Worm (Caenorhabditis elegans) whole organism, L2 larva: ENCODE data around the gene taf-11.1.

Experiments used
- ZK546.5 ChIP-seq: sonication (generic microtip); optimal IDR thresholded peaks from 2 replicates; lab custom pipeline; 2017; ENCODE audit warnings: missing biosample characterization, missing genetic modification characterization
- ama-1 ChIP-seq: fragments of 150-350 bp; optimal IDR thresholded peaks from 2 replicates; lab custom pipeline; 2018; ENCODE audit warnings: inconsistent platforms
- blmp-1 ChIP-seq: sonication (generic microtip); optimal IDR thresholded peaks from 2 replicates; lab custom pipeline; 2017; ENCODE audit warnings: missing genetic modification characterization, mild to moderate bottlenecking, missing compliant biosample characterization, antibody characterized with exemption, moderate library complexity; ENCODE audit not compliant: insufficient read depth
- ceh-82 ChIP-seq: fragments of 150-350 bp; optimal IDR thresholded peaks from 2 replicates; lab custom pipeline; 2014; ENCODE audit warnings: missing biosample characterization, missing genetic modification characterization
- lin-11 ChIP-seq: fragments of 150-350 bp; sonication (generic microtip); optimal IDR thresholded peaks from 2 replicates; lab custom pipeline; 2014; ENCODE audit warnings: missing biosample characterization, missing genetic modification characterization, inconsistent platforms, mixed read lengths
- lin-13 ChIP-seq: fragments of 150-350 bp; optimal IDR thresholded peaks from 2 replicates; lab custom pipeline; 2014; ENCODE audit warnings: missing biosample characterization, missing genetic modification reagents, missing genetic modification characterization
- lsy-2 ChIP-seq, 2 experiments: fragments of 150-350 bp in 1 of 2; sonication (generic microtip) in 1 of 2; optimal IDR thresholded peaks; 2 replicates each; lab custom pipeline; 2014 to 2017; ENCODE audit warnings: missing biosample characterization in 2 of 2, missing genetic modification characterization in 2 of 2
- mdl-1 ChIP-seq, 2 experiments: fragments of 150-350 bp in 1 of 2; sonication (generic microtip) in 1 of 2; optimal IDR thresholded peaks; 2 replicates each; lab custom pipeline; 2017; ENCODE audit warnings: missing biosample characterization in 2 of 2, missing genetic modification characterization in 2 of 2
- nhr-237 ChIP-seq: fragments of 150-350 bp; optimal IDR thresholded peaks from 2 replicates; lab custom pipeline; 2014; ENCODE audit warnings: missing biosample characterization, missing genetic modification characterization
- sma-3 ChIP-seq: sonication (generic microtip); optimal IDR thresholded peaks from 2 replicates; lab custom pipeline; 2016; ENCODE audit warnings: missing genetic modification reagents, missing genetic modification characterization, missing compliant biosample characterization
- unc-55 ChIP-seq: fragments of 150-350 bp; sonication (generic microtip); optimal IDR thresholded peaks from 3 replicates; lab custom pipeline; 2014; ENCODE audit warnings: missing biosample characterization, missing genetic modification reagents, missing genetic modification characterization
- unc-62 ChIP-seq: fragments of 150-350 bp; optimal IDR thresholded peaks from 2 replicates; lab custom pipeline; 2014; ENCODE audit warnings: missing biosample characterization, missing genetic modification reagents, missing genetic modification characterization
- ztf-11 ChIP-seq: sonication (generic microtip); optimal IDR thresholded peaks from 2 replicates; lab custom pipeline; 2017; ENCODE audit warnings: missing biosample characterization, missing genetic modification characterization

DNA sequence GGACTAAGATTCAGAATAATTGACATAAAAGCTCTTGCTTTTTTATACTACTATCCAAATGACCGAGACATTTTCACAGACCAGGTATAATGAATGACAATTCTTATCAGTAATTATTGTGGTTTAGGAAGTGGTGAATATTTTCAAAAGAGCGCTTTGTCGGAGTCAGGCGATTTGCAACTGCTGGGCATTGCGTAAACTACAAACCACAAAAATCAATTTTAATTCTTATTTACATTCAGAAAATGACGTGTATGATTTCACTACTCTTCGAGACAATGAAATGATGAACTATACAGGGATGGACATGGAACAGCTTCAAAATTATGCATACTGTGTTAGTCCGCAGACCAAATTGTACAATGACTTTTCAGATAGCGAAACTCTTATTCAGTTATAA lies 29.5 kb downstream of the taf-11.1 start:
- TF ChIP-seq blmp-1: no peak
- no peak for TF ChIP-seq lsy-2 (tag; optimal IDR thresholded peaks at IDR 0.05; lab: Kevin White, UChicago)
- no peak for TF ChIP-seq ceh-82
- no peak for TF ChIP-seq unc-62
- TF ChIP-seq ama-1 (lab: Kevin White, UChicago): no peak
- TF ChIP-seq lin-13: no peak
- no peak for TF ChIP-seq ZK546.5
- TF ChIP-seq lin-11: no peak
- TF ChIP-seq ztf-11: no peak
- no peak for TF ChIP-seq sma-3
- no peak for TF ChIP-seq unc-55
- no peak for TF ChIP-seq nhr-237 (tag; lab: Kevin White, UChicago)
- TF ChIP-seq mdl-1 (tag; optimal IDR thresholded peaks at IDR 0.05; lab: Kevin White, UChicago): no peak
